Fruit fly (Drosophila melanogaster) whole organism, pupa: ENCODE measurements around the gene CG10589.

Source experiments
- CG13204 ChIP-seq: fragments of 200-800 bp; sonication (Bioruptor generic); optimal IDR thresholded peaks from 2 replicates; lab custom pipeline; 2018; ENCODE audit warnings: missing biosample characterization, mild to moderate bottlenecking, missing genetic modification characterization, moderate library complexity
- CG15710 ChIP-seq: fragments of 200-800 bp; sonication (Bioruptor generic); optimal IDR thresholded peaks from 2 replicates; lab custom pipeline; 2018; ENCODE audit warnings: missing biosample characterization, mild to moderate bottlenecking, missing genetic modification characterization, moderate library complexity
- CG32121 ChIP-seq: fragments of 200-800 bp; sonication (Bioruptor generic); IDR thresholded peaks from 2 replicates; pipeline ENCODE4 v1.3.6; 2022; ENCODE audit warnings: missing biosample characterization, missing genetic modification characterization
- CG4496 ChIP-seq: fragments of 200-800 bp; sonication (Bioruptor generic); IDR thresholded peaks from 3 replicates; pipeline ENCODE4 v1.3.6; 2022; ENCODE audit warnings: missing biosample characterization, missing genetic modification characterization
- CG9948 ChIP-seq: fragments of 200-800 bp; sonication (Bioruptor generic); optimal IDR thresholded peaks from 2 replicates; lab custom pipeline; 2018; ENCODE audit warnings: missing biosample characterization, mild to moderate bottlenecking, missing genetic modification characterization, moderate library complexity
- EcR ChIP-seq: fragments of 200-800 bp; sonication (Bioruptor generic); optimal IDR thresholded peaks from 3 replicates; lab custom pipeline; 2019; ENCODE audit warnings: missing biosample characterization, missing genetic modification characterization, mild to moderate bottlenecking, moderate library complexity, missing genetic modification reagents
- Pif1A ChIP-seq: fragments of 200-800 bp; sonication (Bioruptor generic); optimal IDR thresholded peaks from 3 replicates; lab custom pipeline; 2016; ENCODE audit warnings: missing biosample characterization, missing genetic modification characterization
- Pif1B ChIP-seq: fragments of 200-800 bp; sonication (Bioruptor generic); optimal IDR thresholded peaks from 3 replicates; lab custom pipeline; 2016; ENCODE audit warnings: missing biosample characterization, missing genetic modification characterization
- fd96Ca ChIP-seq: fragments of 200-800 bp; sonication (Bioruptor generic); IDR thresholded peaks from 3 replicates; pipeline ENCODE4 v1.3.6; 2022; ENCODE audit warnings: missing biosample characterization, missing genetic modification characterization
- gl ChIP-seq: fragments of 200-800 bp; sonication (Bioruptor generic); optimal IDR thresholded peaks from 2 replicates; lab custom pipeline; 2018; ENCODE audit warnings: missing biosample characterization, mild to moderate bottlenecking, missing genetic modification characterization

- TF ChIP-seq EcR = no peak
- TF ChIP-seq CG4496 (GFP tag; lab: Robert Waterston, UW) = no peak
- no peak for TF ChIP-seq fd96Ca
- peak; percentile 77 for TF ChIP-seq CG15710 (tag; lab: Kevin White, UChicago)
- TF ChIP-seq CG32121 (GFP tag; lab: Robert Waterston, UW) = peak; percentile 16; the same call in 1 of the 2 replicates
- TF ChIP-seq Pif1B (GFP tag; lab: Kevin White, UChicago) = peak; percentile 27
- TF ChIP-seq CG13204 (GFP tag; lab: Kevin White, UChicago) = no peak
- TF ChIP-seq Pif1A (GFP tag; lab: Kevin White, UChicago) = peak; percentile 58
- peak; percentile 71 for TF ChIP-seq CG9948
- peak; percentile 40 for TF ChIP-seq gl (tag; lab: Kevin White, UChicago)
Observed at dm6 chr3L:20952121-20952487, 24.5 kb downstream of the CG10589 start.
